Worm (Caenorhabditis elegans): Measurements from ENCODE around the gene T03G6.7.

T03G6.7 gene

ce11 chrX:2549322-2549721 is 44.5 kb upstream of the T03G6.7 start (continued):
- peak; percentile 25 for TF ChIP-seq gei-17 (GFP tag; optimal IDR thresholded peaks at IDR 0.05)
- no peak for TF ChIP-seq ama-1 (optimal IDR thresholded peaks at IDR 0.05)
- TF ChIP-seq ama-1 (GFP tag; optimal IDR thresholded peaks at IDR 0.05) = peak; percentile 13 to 80
- no peak for TF ChIP-seq pha-4 (tag; optimal IDR thresholded peaks at IDR 0.05)
- TF ChIP-seq hrde-1 (tag; optimal IDR thresholded peaks at IDR 0.05; ENCODE audit: borderline replicate concordance) = peak; percentile 68
- TF ChIP-seq ceh-79 (tag; optimal IDR thresholded peaks at IDR 0.05) = peak; percentile 40
- TF ChIP-seq F55B11.4 (tag; optimal IDR thresholded peaks at IDR 0.05; ENCODE audit: borderline replicate concordance, insufficient read depth) = no peak
- peak; percentile 44 for TF ChIP-seq K12H6.12 (tag; optimal IDR thresholded peaks at IDR 0.05)
- TF ChIP-seq hmg-20 (GFP tag; IDR thresholded peaks at IDR 0.05) = peak; percentile 69; the same call in 1 of the 2 replicates
- peak; percentile 86 for TF ChIP-seq him-1 (tag; optimal IDR thresholded peaks at IDR 0.05)
- TF ChIP-seq hlh-26 (GFP tag; conservative IDR thresholded peaks at IDR 0.05) = no peak
- TF ChIP-seq tbp1 (GFP tag; optimal IDR thresholded peaks at IDR 0.05) = peak; percentile 94
- peak; percentile 78 for TF ChIP-seq dox-1 (GFP tag; IDR thresholded peaks at IDR 0.05)
- TF ChIP-seq nfya-2 (GFP tag; IDR thresholded peaks at IDR 0.05) = no peak
- no peak for TF ChIP-seq Y79H2A.3 (GFP tag; conservative IDR thresholded peaks at IDR 0.05)
- peak; percentile 42 for TF ChIP-seq lin-54 (GFP tag; optimal IDR thresholded peaks at IDR 0.05)
- TF ChIP-seq egl-44 (GFP tag; IDR thresholded peaks at IDR 0.05) = peak; percentile 77
- peak; percentile 56 for TF ChIP-seq snpc-4 (GFP tag; optimal IDR thresholded peaks at IDR 0.05)
- peak in 3 of 4 experiments; percentile 62 to 77 (median 73) for TF ChIP-seq snpc-4 (tag; optimal IDR thresholded peaks at IDR 0.05)
- no peak for TF ChIP-seq bed-2 (GFP tag; IDR thresholded peaks at IDR 0.05)
- TF ChIP-seq ceh-40 (GFP tag; IDR thresholded peaks at IDR 0.05) = 0 out of 2 replicates have a peak, but pooled peaks have one; percentile 25
- peak; percentile 42 for TF ChIP-seq ztf-22 (GFP tag; optimal IDR thresholded peaks at IDR 0.05)
- no peak for TF ChIP-seq hsf-1 (GFP tag; IDR thresholded peaks at IDR 0.05)
- TF ChIP-seq attf-6 (GFP tag; IDR thresholded peaks at IDR 0.05) = peak; percentile 47; the same call in 1 of the 2 replicates
- no peak for TF ChIP-seq C06A6.2 (GFP tag; conservative IDR thresholded peaks at IDR 0.05)
- no peak for TF ChIP-seq sptf-2 (GFP tag; optimal IDR thresholded peaks at IDR 0.05)
- TF ChIP-seq hlh-12 (tag; optimal IDR thresholded peaks at IDR 0.05) = peak; percentile 63
- peak; percentile 4 to 69 for TF ChIP-seq rec-8 (tag; optimal IDR thresholded peaks at IDR 0.05)
- 0 out of 2 replicates have a peak, but pooled peaks have one; percentile 32 for TF ChIP-seq let-526 (GFP tag; IDR thresholded peaks at IDR 0.05)
- TF ChIP-seq ccch-3 (GFP tag; optimal IDR thresholded peaks at IDR 0.05) = peak; percentile 37
- TF ChIP-seq bed-1 (GFP tag; IDR thresholded peaks at IDR 0.05) = no peak
- no peak for TF ChIP-seq C17E4.6 (GFP tag; IDR thresholded peaks at IDR 0.05)
- TF ChIP-seq madf-3 (GFP tag; IDR thresholded peaks at IDR 0.05) = 0 out of 2 replicates have a peak, but pooled peaks have one; percentile 49
- peak; percentile 68; the same call in 1 of the 2 replicates for TF ChIP-seq nfyb-1 (GFP tag; IDR thresholded peaks at IDR 0.05)
- TF ChIP-seq nhr-90 (tag; optimal IDR thresholded peaks at IDR 0.05) = peak; percentile 79
- no peak for TF ChIP-seq sdz-38 (tag; optimal IDR thresholded peaks at IDR 0.05)
- peak; percentile 78; the same call in 1 of the 2 replicates for TF ChIP-seq ztf-28 (GFP tag; IDR thresholded peaks at IDR 0.05)
- peak; percentile 12 for TF ChIP-seq nhr-179 (tag; optimal IDR thresholded peaks at IDR 0.05)
- no peak for TF ChIP-seq aptf-2 (GFP tag; conservative IDR thresholded peaks at IDR 0.05)
- peak; percentile 82 for TF ChIP-seq ZK185.1 (tag; optimal IDR thresholded peaks at IDR 0.05; ENCODE audit: poor library complexity, severe bottlenecking)
- TF ChIP-seq lsl-1 (GFP tag; optimal IDR thresholded peaks at IDR 0.05) = peak; percentile 2
- TF ChIP-seq F33H1.4 (GFP tag; IDR thresholded peaks at IDR 0.05) = no peak
- no peak for TF ChIP-seq madf-8 (GFP tag; conservative IDR thresholded peaks at IDR 0.05)
- TF ChIP-seq let-607 (tag; optimal IDR thresholded peaks at IDR 0.05) = peak; percentile 22 to 43
- peak; percentile 42; the same call in 1 of the 2 replicates for TF ChIP-seq egrh-3 (GFP tag; IDR thresholded peaks at IDR 0.05)
- TF ChIP-seq pbrm-1 (GFP tag; IDR thresholded peaks at IDR 0.05) = peak; percentile 69; the same call in 1 of the 2 replicates
- TF ChIP-seq snpc-3.4 (tag; optimal IDR thresholded peaks at IDR 0.05) = peak; percentile 34
- peak; percentile 91 for TF ChIP-seq ztf-25 (GFP tag; IDR thresholded peaks at IDR 0.05)

Data from whole organism, young adult.